Fruit fly (Drosophila melanogaster) S2 (cell line): Measurements from ENCODE around the gene side-VII.

Experiments used
- CG8478 ChIP-seq: fragments of >200 bp; optimal IDR thresholded peaks from 2 replicates; lab custom pipeline; 2018
- CTCF ChIP-seq, 2 experiments: fragments of >200 bp; optimal IDR thresholded peaks; 2 replicates each; lab custom pipeline; 2018

dm6 chr3R:9743995-9744394 is 4.2 kb upstream of the side-VII start:
- TF ChIP-seq CG8478 (lab: Kevin White, UChicago) (no peak), CTCF (optimal IDR thresholded peaks at IDR 0.05; lab: Kevin White, UChicago) (no peak)
